Worm (Caenorhabditis elegans) whole organism, L4 larva: ENCODE measurements around the gene R10E9.4.

Experiments
- F10B5.3 ChIP-seq: sonication (generic microtip); optimal IDR thresholded peaks from 2 replicates; lab custom pipeline; 2016; ENCODE audit warnings: mild to moderate bottlenecking, missing genetic modification characterization, missing compliant biosample characterization
- F44E2.7 ChIP-seq: fragments of 200-800 bp; sonication (Bioruptor generic); IDR thresholded peaks from 2 replicates; pipeline ENCODE4 v2.1.2; 2022; ENCODE audit warnings: missing genetic modification characterization, missing compliant biosample characterization
- Y105C5A.15 ChIP-seq: fragments of 200-800 bp; sonication (Bioruptor generic); IDR thresholded peaks from 2 replicates; pipeline ENCODE4 v1.3.6; 2022; ENCODE audit warnings: missing genetic modification characterization, missing compliant biosample characterization
- Y5F2A.4 ChIP-seq: fragments of 200-800 bp; sonication (Bioruptor generic); optimal IDR thresholded peaks from 2 replicates; lab custom pipeline; 2018; ENCODE audit warnings: mild to moderate bottlenecking, missing genetic modification characterization, missing compliant biosample characterization
- ZK337.2 ChIP-seq: fragments of 200-800 bp; sonication (Bioruptor generic); IDR thresholded peaks from 2 replicates; pipeline ENCODE4 v1.3.6; 2022; ENCODE audit warnings: missing genetic modification reagents, missing genetic modification characterization, missing compliant biosample characterization
- aly-2 ChIP-seq: sonication (generic microtip); optimal IDR thresholded peaks from 2 replicates; lab custom pipeline; 2018; ENCODE audit warnings: missing biosample characterization, missing genetic modification characterization
- attf-4 ChIP-seq: sonication (generic microtip); optimal IDR thresholded peaks from 3 replicates; lab custom pipeline; 2017; ENCODE audit warnings: missing biosample characterization, missing genetic modification characterization
- ceh-20 ChIP-seq: fragments of 200-800 bp; sonication (Bioruptor generic); IDR thresholded peaks from 2 replicates; pipeline ENCODE4 v1.3.6; 2022; ENCODE audit warnings: missing genetic modification reagents, missing genetic modification characterization, missing compliant biosample characterization
- ceh-32 ChIP-seq: sonication (generic microtip); optimal IDR thresholded peaks from 2 replicates; lab custom pipeline; 2016; ENCODE audit warnings: mild to moderate bottlenecking, missing genetic modification characterization, missing compliant biosample characterization; ENCODE audit not compliant: poor library complexity
- ceh-62 ChIP-seq: sonication (generic microtip); optimal IDR thresholded peaks from 2 replicates; lab custom pipeline; 2017; ENCODE audit warnings: missing biosample characterization, missing genetic modification characterization
- ceh-82 ChIP-seq: sonication (generic microtip); optimal IDR thresholded peaks from 2 replicates; lab custom pipeline; 2017; ENCODE audit warnings: missing biosample characterization, missing genetic modification characterization
- ces-1 ChIP-seq: fragments of 150-350 bp; sonication (generic microtip); optimal IDR thresholded peaks from 4 replicates; lab custom pipeline; 2014; ENCODE audit warnings: missing biosample characterization, missing genetic modification reagents, missing genetic modification characterization
- cey-2 ChIP-seq: sonication (generic microtip); optimal IDR thresholded peaks from 3 replicates; lab custom pipeline; 2017; ENCODE audit warnings: missing genetic modification characterization, mild to moderate bottlenecking, missing compliant biosample characterization, antibody characterized with exemption, borderline replicate concordance; ENCODE audit not compliant: insufficient read depth
- ctbp-1 ChIP-seq: fragments of 200-800 bp; sonication (Bioruptor generic); IDR thresholded peaks from 2 replicates; pipeline ENCODE4 v1.3.6; 2022; ENCODE audit warnings: missing genetic modification reagents, missing genetic modification characterization, missing compliant biosample characterization
- daf-19 ChIP-seq: fragments of 200-800 bp; sonication (Bioruptor generic); conservative IDR thresholded peaks from 2 replicates; pipeline ENCODE4 v1.3.6; 2022; ENCODE audit warnings: missing genetic modification characterization, missing compliant biosample characterization
- dmd-6 ChIP-seq: fragments of 200-800 bp; sonication (Bioruptor generic); IDR thresholded peaks from 2 replicates; pipeline ENCODE4 v1.3.6; 2022; ENCODE audit warnings: missing genetic modification reagents, missing genetic modification characterization, missing compliant biosample characterization
- dmd-8 ChIP-seq: fragments of 200-800 bp; sonication (Bioruptor generic); IDR thresholded peaks from 2 replicates; pipeline ENCODE4 v1.3.6; 2022; ENCODE audit warnings: missing genetic modification characterization, missing compliant biosample characterization
- dpl-1 ChIP-seq: fragments of 150-350 bp; optimal IDR thresholded peaks from 2 replicates; lab custom pipeline; 2014; ENCODE audit warnings: missing biosample characterization, missing genetic modification reagents, missing genetic modification characterization
- duxl-1 ChIP-seq: sonication (generic microtip); optimal IDR thresholded peaks from 2 replicates; lab custom pipeline; 2016; ENCODE audit warnings: mild to moderate bottlenecking, missing genetic modification characterization, moderate library complexity, missing compliant biosample characterization; ENCODE audit not compliant: poor library complexity
- dve-1 ChIP-seq: sonication (generic microtip); optimal IDR thresholded peaks from 2 replicates; lab custom pipeline; 2017; ENCODE audit warnings: antibody characterized with exemption, mild to moderate bottlenecking, missing genetic modification characterization, missing compliant biosample characterization; ENCODE audit not compliant: insufficient read depth
- egl-27 ChIP-seq: sonication (generic microtip); optimal IDR thresholded peaks from 3 replicates; lab custom pipeline; 2017; ENCODE audit warnings: missing biosample characterization, missing genetic modification reagents, missing genetic modification characterization
- fkh-10 ChIP-seq: fragments of 150-350 bp; optimal IDR thresholded peaks from 2 replicates; lab custom pipeline; 2014; ENCODE audit warnings: missing biosample characterization, missing genetic modification reagents, missing genetic modification characterization
- fos-1 ChIP-seq: fragments of 150-350 bp; optimal IDR thresholded peaks from 2 replicates; lab custom pipeline; 2014; ENCODE audit warnings: missing biosample characterization, missing genetic modification characterization
- gei-8 ChIP-seq: fragments of 200-800 bp; sonication (Bioruptor generic); optimal IDR thresholded peaks from 2 replicates; lab custom pipeline; 2018; ENCODE audit warnings: mild to moderate bottlenecking, missing genetic modification characterization, missing compliant biosample characterization
- hlh-30 ChIP-seq: sonication (generic microtip); optimal IDR thresholded peaks from 2 replicates; lab custom pipeline; 2017; ENCODE audit warnings: antibody characterized with exemption, mild to moderate bottlenecking, missing genetic modification characterization, missing compliant biosample characterization; ENCODE audit not compliant: insufficient read depth
- lim-7 ChIP-seq: fragments of 200-800 bp; sonication (Bioruptor generic); IDR thresholded peaks from 2 replicates; pipeline ENCODE4 v1.3.6; 2022; ENCODE audit warnings: missing genetic modification characterization, missing compliant biosample characterization
- lin-1 ChIP-seq: fragments of 200-800 bp; sonication (Bioruptor generic); IDR thresholded peaks from 2 replicates; pipeline ENCODE4 v1.3.6; 2022; ENCODE audit warnings: missing genetic modification reagents, missing genetic modification characterization, missing compliant biosample characterization
- lin-13 ChIP-seq: fragments of 150-350 bp; optimal IDR thresholded peaks from 2 replicates; lab custom pipeline; 2014; ENCODE audit warnings: missing biosample characterization, missing genetic modification reagents, missing genetic modification characterization
- lin-29 ChIP-seq: fragments of 200-800 bp; sonication (Bioruptor generic); IDR thresholded peaks from 2 replicates; pipeline ENCODE4 v1.3.6; 2022; ENCODE audit warnings: missing genetic modification reagents, missing genetic modification characterization, missing compliant biosample characterization
- lin-38 ChIP-seq: fragments of 200-800 bp; sonication (Bioruptor generic); IDR thresholded peaks from 2 replicates; pipeline ENCODE4 v1.3.6; 2022; ENCODE audit warnings: missing genetic modification reagents, missing genetic modification characterization, missing compliant biosample characterization
- madf-9 ChIP-seq: fragments of 200-800 bp; sonication (Bioruptor generic); conservative IDR thresholded peaks from 2 replicates; pipeline ENCODE4 v1.3.6; 2022; ENCODE audit warnings: missing genetic modification reagents, missing genetic modification characterization, missing compliant biosample characterization
- mdl-1 ChIP-seq, 2 experiments: fragments of 150-350 bp in 1 of 2; sonication (generic microtip) in 1 of 2; optimal IDR thresholded peaks; 2 replicates each; lab custom pipeline; 2014 to 2017; ENCODE audit warnings: missing biosample characterization in 2 of 2, missing genetic modification characterization in 2 of 2
- mdt-29 ChIP-seq: fragments of 200-800 bp; sonication (Bioruptor generic); IDR thresholded peaks from 2 replicates; pipeline ENCODE4 v1.3.6; 2022; ENCODE audit warnings: missing genetic modification reagents, missing genetic modification characterization, missing compliant biosample characterization
- mep-1 ChIP-seq: fragments of 150-350 bp; sonication (generic microtip); optimal IDR thresholded peaks from 3 replicates; lab custom pipeline; 2014; ENCODE audit warnings: missing biosample characterization, missing genetic modification characterization
- nhr-102 ChIP-seq: sonication (generic microtip); optimal IDR thresholded peaks from 2 replicates; lab custom pipeline; 2016; ENCODE audit warnings: mild to moderate bottlenecking, missing genetic modification characterization, moderate library complexity, missing compliant biosample characterization
- nhr-11 ChIP-seq: fragments of 150-350 bp; optimal IDR thresholded peaks from 2 replicates; lab custom pipeline; 2014; ENCODE audit warnings: missing biosample characterization, missing genetic modification characterization
- nhr-237 ChIP-seq: sonication (generic microtip); optimal IDR thresholded peaks from 2 replicates; lab custom pipeline; 2017; ENCODE audit warnings: missing biosample characterization, missing genetic modification characterization
- nhr-25 ChIP-seq: sonication (generic microtip); optimal IDR thresholded peaks from 2 replicates; lab custom pipeline; 2017; ENCODE audit warnings: missing genetic modification characterization, mild to moderate bottlenecking, missing compliant biosample characterization, antibody characterized with exemption, moderate library complexity, borderline replicate concordance; ENCODE audit not compliant: insufficient read depth
- nhr-28 ChIP-seq: fragments of 150-350 bp; optimal IDR thresholded peaks from 2 replicates; lab custom pipeline; 2014; ENCODE audit warnings: missing biosample characterization, missing genetic modification characterization
- nhr-48 ChIP-seq: sonication (generic microtip); optimal IDR thresholded peaks from 2 replicates; lab custom pipeline; 2016; ENCODE audit warnings: mild to moderate bottlenecking, missing genetic modification characterization, missing compliant biosample characterization
- php-3 ChIP-seq: fragments of 200-800 bp; sonication (Bioruptor generic); IDR thresholded peaks from 2 replicates; pipeline ENCODE4 v1.3.6; 2022; ENCODE audit warnings: missing genetic modification reagents, missing genetic modification characterization, missing compliant biosample characterization
- rbr-2 ChIP-seq: sonication (generic microtip); optimal IDR thresholded peaks from 2 replicates; lab custom pipeline; 2016; ENCODE audit warnings: missing genotype, missing genetic modification characterization, missing compliant biosample characterization
- set-16 ChIP-seq: fragments of 200-800 bp; sonication (Bioruptor generic); IDR thresholded peaks from 2 replicates; pipeline ENCODE4 v1.3.6; 2022; ENCODE audit warnings: missing genetic modification reagents, missing genetic modification characterization, missing compliant biosample characterization
- snpc-4 ChIP-seq: fragments of 150-350 bp; optimal IDR thresholded peaks from 2 replicates; lab custom pipeline; 2014; ENCODE audit warnings: missing biosample characterization, missing genetic modification characterization
- unc-130 ChIP-seq: sonication (generic microtip); optimal IDR thresholded peaks from 2 replicates; lab custom pipeline; 2016; ENCODE audit warnings: missing genetic modification reagents, missing genetic modification characterization, missing compliant biosample characterization
- unc-62 ChIP-seq, 3 experiments: fragments of 150-350 bp in 1 of 3; sonication (generic microtip); optimal IDR thresholded peaks in 2 of 3; peaks in 1 of 3; 1 replicate in 1 of 3; 2 replicates in 2 of 3; lab custom pipeline; 2014 to 2017; ENCODE audit warnings: missing biosample characterization in 3 of 3, missing genetic modification characterization in 3 of 3, missing genetic modification reagents in 3 of 3, missing genotype in 1 of 3
- ztf-11 ChIP-seq: fragments of 150-350 bp; optimal IDR thresholded peaks from 2 replicates; lab custom pipeline; 2014; ENCODE audit warnings: missing biosample characterization, missing genetic modification characterization
- ztf-7 ChIP-seq: fragments of 150-350 bp; optimal IDR thresholded peaks from 2 replicates; lab custom pipeline; 2014; ENCODE audit warnings: missing biosample characterization, missing genetic modification characterization

Gene R10E9.4

ce11 chrIII:3955674-3956073 is 16.9 kb downstream of the R10E9.4 start (continued):
- TF ChIP-seq dve-1 (tag; lab: Kevin White, UChicago), result no peak
- TF ChIP-seq nhr-11, result peak; percentile 49
- TF ChIP-seq ceh-20 (GFP tag; lab: Robert Waterston, UW), result no peak

DNA sequence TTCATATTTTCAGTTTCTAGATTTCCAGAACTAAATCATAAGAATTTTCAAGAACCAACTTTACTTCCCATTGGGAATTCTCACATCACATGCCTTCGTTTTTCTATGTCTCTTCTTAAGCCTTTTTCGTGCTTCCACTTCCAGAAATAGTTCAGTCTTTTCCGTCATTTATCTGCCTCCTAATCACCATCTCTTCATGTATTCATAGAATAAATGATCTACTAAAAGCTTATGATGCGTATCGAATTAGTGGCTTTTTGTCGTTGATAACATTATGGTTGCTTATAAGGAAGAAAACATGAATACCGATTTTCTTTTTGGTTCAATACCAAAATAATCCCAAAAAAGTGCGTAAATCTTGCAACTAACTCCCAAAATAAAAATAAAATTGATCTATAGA is 17.8 kb downstream of the R10E9.4 start:
- no peak for TF ChIP-seq lin-13 (GFP tag; lab: Kevin White, UChicago)
- TF ChIP-seq duxl-1 (tag; lab: Kevin White, UChicago), result no peak
- TF ChIP-seq snpc-4 (tag; lab: Kevin White, UChicago), result no peak
- no peak for TF ChIP-seq ceh-32 (tag; lab: Kevin White, UChicago)
- TF ChIP-seq ztf-11 (tag; lab: Kevin White, UChicago), result no peak
- TF ChIP-seq lin-1 (GFP tag; lab: Robert Waterston, UW), result no peak
- TF ChIP-seq F44E2.7 (GFP tag; lab: Robert Waterston, UW), result no peak
- TF ChIP-seq cey-2 (tag; lab: Kevin White, UChicago), result no peak
- TF ChIP-seq ceh-82, result no peak
- no peak for TF ChIP-seq ZK337.2 (GFP tag; lab: Robert Waterston, UW)
- TF ChIP-seq madf-9, result no peak
- TF ChIP-seq ceh-62 (tag; lab: Kevin White, UChicago), result no peak
- TF ChIP-seq unc-62 (GFP tag; optimal IDR thresholded peaks at IDR 0.05 in 1 of 2; lab: Kevin White, UChicago), result no peak
- no peak for TF ChIP-seq unc-62 (tag; optimal IDR thresholded peaks at IDR 0.05; lab: Kevin White, UChicago)

ce11 chrIII:3954220-3954619 is 18.4 kb downstream of the R10E9.4 start:
- TF ChIP-seq lim-7 (no peak), ces-1 (GFP tag; lab: Kevin White, UChicago) (no peak), Y105C5A.15 (GFP tag; lab: Robert Waterston, UW) (no peak), unc-130 (GFP tag; lab: Kevin White, UChicago) (no peak), attf-4 (tag; lab: Kevin White, UChicago) (no peak), lin-29 (no peak), aly-2 (tag; lab: Kevin White, UChicago) (no peak), nhr-237 (tag; lab: Kevin White, UChicago) (no peak), nhr-28 (tag; lab: Kevin White, UChicago) (peak; percentile 52), nhr-48 (tag; lab: Kevin White, UChicago) (peak; percentile 72), Y5F2A.4 (GFP tag; lab: Kevin White, UChicago) (no peak), mdt-29 (GFP tag; lab: Robert Waterston, UW) (no peak), lin-13 (GFP tag; lab: Kevin White, UChicago) (no peak), gei-8 (GFP tag; lab: Kevin White, UChicago) (no peak), nhr-25 (no peak), lin-38 (GFP tag; lab: Robert Waterston, UW) (no peak), ztf-7 (tag; lab: Kevin White, UChicago) (no peak), mep-1 (tag; lab: Kevin White, UChicago) (peak; percentile 49), rbr-2 (tag; lab: Kevin White, UChicago) (no peak), fkh-10 (no peak), dpl-1 (peak; percentile 10), egl-27 (no peak), dmd-8 (GFP tag; lab: Robert Waterston, UW) (no peak), php-3 (GFP tag; lab: Robert Waterston, UW) (no peak), F10B5.3 (no peak), mdl-1 (tag; optimal IDR thresholded peaks at IDR 0.05; lab: Kevin White, UChicago) (peak; percentile 70 to 84), madf-9 (no peak), nhr-11 (peak; percentile 63), set-16 (GFP tag; lab: Robert Waterston, UW) (no peak), nhr-102 (tag; lab: Kevin White, UChicago) (no peak), fos-1 (no peak), ctbp-1 (GFP tag; lab: Robert Waterston, UW) (peak; percentile 47; the same call in 1 of the 2 replicates), hlh-30 (tag; lab: Kevin White, UChicago) (peak; percentile 96), daf-19 (GFP tag; lab: Robert Waterston, UW) (no peak), dmd-6 (GFP tag; lab: Robert Waterston, UW) (0 out of 2 replicates have a peak, but pooled peaks have one; percentile 20)
